Worm (Caenorhabditis elegans) whole organism, L2 larva: ENCODE data around the gene R74.2.

ENCODE experiments used
- C34F6.9 ChIP-seq: fragments of 150-350 bp; optimal IDR thresholded peaks from 2 replicates; lab custom pipeline; 2014; ENCODE audit warnings: missing biosample characterization, missing genetic modification characterization
- F13H6.1 ChIP-seq: sonication (generic microtip); optimal IDR thresholded peaks from 2 replicates; lab custom pipeline; 2016; ENCODE audit warnings: missing genetic modification characterization, missing compliant biosample characterization
- R02D3.7 ChIP-seq: fragments of 150-350 bp; optimal IDR thresholded peaks from 2 replicates; lab custom pipeline; 2014; ENCODE audit warnings: missing biosample characterization, missing genetic modification characterization
- Y55F3AM.14 ChIP-seq: fragments of 200-800 bp; sonication (Bioruptor generic); optimal IDR thresholded peaks from 2 replicates; lab custom pipeline; 2018; ENCODE audit warnings: mild to moderate bottlenecking, missing genetic modification characterization, missing compliant biosample characterization
- ZK546.5 ChIP-seq: sonication (generic microtip); optimal IDR thresholded peaks from 2 replicates; lab custom pipeline; 2017; ENCODE audit warnings: missing biosample characterization, missing genetic modification characterization
- alr-1 ChIP-seq: fragments of 150-350 bp; optimal IDR thresholded peaks from 2 replicates; lab custom pipeline; 2014; ENCODE audit warnings: missing biosample characterization, missing genetic modification characterization
- aly-2 ChIP-seq: fragments of 150-350 bp; optimal IDR thresholded peaks from 2 replicates; lab custom pipeline; 2014; ENCODE audit warnings: missing biosample characterization, missing genetic modification characterization
- ama-1 ChIP-seq: fragments of 150-350 bp; optimal IDR thresholded peaks from 2 replicates; lab custom pipeline; 2018; ENCODE audit warnings: inconsistent platforms
- blmp-1 ChIP-seq: sonication (generic microtip); optimal IDR thresholded peaks from 2 replicates; lab custom pipeline; 2017; ENCODE audit warnings: missing genetic modification characterization, mild to moderate bottlenecking, missing compliant biosample characterization, antibody characterized with exemption, moderate library complexity; ENCODE audit not compliant: insufficient read depth
- crh-2 ChIP-seq: sonication (generic microtip); optimal IDR thresholded peaks from 2 replicates; lab custom pipeline; 2017; ENCODE audit warnings: missing biosample characterization, missing genetic modification characterization
- dmd-4 ChIP-seq: sonication (generic microtip); optimal IDR thresholded peaks from 2 replicates; lab custom pipeline; 2017; ENCODE audit warnings: missing biosample characterization, missing genetic modification characterization
- egl-27 ChIP-seq: sonication (generic microtip); optimal IDR thresholded peaks from 3 replicates; lab custom pipeline; 2017; ENCODE audit warnings: missing biosample characterization, missing genetic modification reagents, missing genetic modification characterization
- elt-1 ChIP-seq: fragments of 150-350 bp; optimal IDR thresholded peaks from 2 replicates; lab custom pipeline; 2014; ENCODE audit warnings: missing biosample characterization, missing genetic modification characterization
- elt-3 ChIP-seq: sonication (generic microtip); optimal IDR thresholded peaks from 2 replicates; lab custom pipeline; 2017; ENCODE audit warnings: missing biosample characterization, missing genetic modification characterization
- fos-1 ChIP-seq: fragments of 150-350 bp; optimal IDR thresholded peaks from 2 replicates; lab custom pipeline; 2014; ENCODE audit warnings: missing biosample characterization, missing genetic modification characterization
- gmeb-1 ChIP-seq: fragments of 150-350 bp; optimal IDR thresholded peaks from 2 replicates; lab custom pipeline; 2014; ENCODE audit warnings: missing biosample characterization, missing genetic modification characterization
- lin-11 ChIP-seq: fragments of 150-350 bp; sonication (generic microtip); optimal IDR thresholded peaks from 2 replicates; lab custom pipeline; 2014; ENCODE audit warnings: missing biosample characterization, missing genetic modification characterization, inconsistent platforms, mixed read lengths
- lin-13 ChIP-seq: fragments of 150-350 bp; optimal IDR thresholded peaks from 2 replicates; lab custom pipeline; 2014; ENCODE audit warnings: missing biosample characterization, missing genetic modification reagents, missing genetic modification characterization
- lin-39 ChIP-seq: fragments of 150-350 bp; optimal IDR thresholded peaks from 2 replicates; lab custom pipeline; 2014; ENCODE audit warnings: missing biosample characterization, missing genetic modification reagents, missing genetic modification characterization
- lsy-2 ChIP-seq, 2 experiments: fragments of 150-350 bp in 1 of 2; sonication (generic microtip) in 1 of 2; optimal IDR thresholded peaks; 2 replicates each; lab custom pipeline; 2014 to 2017; ENCODE audit warnings: missing biosample characterization in 2 of 2, missing genetic modification characterization in 2 of 2
- mab-5 ChIP-seq: fragments of 150-350 bp; optimal IDR thresholded peaks from 2 replicates; lab custom pipeline; 2014; ENCODE audit warnings: missing biosample characterization, missing genetic modification characterization
- mdl-1 ChIP-seq, 2 experiments: fragments of 150-350 bp in 1 of 2; sonication (generic microtip) in 1 of 2; optimal IDR thresholded peaks; 2 replicates each; lab custom pipeline; 2017; ENCODE audit warnings: missing biosample characterization in 2 of 2, missing genetic modification characterization in 2 of 2
- nhr-10 ChIP-seq: sonication (generic microtip); optimal IDR thresholded peaks from 2 replicates; lab custom pipeline; 2017; ENCODE audit warnings: missing biosample characterization, missing genetic modification characterization
- nhr-11 ChIP-seq: fragments of 150-350 bp; optimal IDR thresholded peaks from 2 replicates; lab custom pipeline; 2014; ENCODE audit warnings: missing biosample characterization, missing genetic modification characterization
- nhr-129 ChIP-seq: fragments of 150-350 bp; optimal IDR thresholded peaks from 2 replicates; lab custom pipeline; 2014; ENCODE audit warnings: missing biosample characterization, missing genetic modification characterization
- nhr-21 ChIP-seq: fragments of 150-350 bp; optimal IDR thresholded peaks from 2 replicates; lab custom pipeline; 2014; ENCODE audit warnings: missing biosample characterization, missing genetic modification characterization
- nhr-23 ChIP-seq: fragments of 150-350 bp; optimal IDR thresholded peaks from 2 replicates; lab custom pipeline; 2014; ENCODE audit warnings: missing biosample characterization, missing genetic modification reagents, missing genetic modification characterization
- nhr-237 ChIP-seq: fragments of 150-350 bp; optimal IDR thresholded peaks from 2 replicates; lab custom pipeline; 2014; ENCODE audit warnings: missing biosample characterization, missing genetic modification characterization
- nhr-25 ChIP-seq: fragments of 150-350 bp; sonication (generic microtip); optimal IDR thresholded peaks from 3 replicates; lab custom pipeline; 2014; ENCODE audit warnings: missing biosample characterization, missing genetic modification characterization
- nhr-6 ChIP-seq: fragments of 150-350 bp; optimal IDR thresholded peaks from 2 replicates; lab custom pipeline; 2014; ENCODE audit warnings: missing biosample characterization, missing genetic modification characterization
- nhr-77 ChIP-seq: fragments of 150-350 bp; optimal IDR thresholded peaks from 2 replicates; lab custom pipeline; 2014; ENCODE audit warnings: missing biosample characterization, missing genetic modification characterization
- peb-1 ChIP-seq: fragments of 150-350 bp; optimal IDR thresholded peaks from 2 replicates; lab custom pipeline; 2014; ENCODE audit warnings: missing biosample characterization, missing genetic modification characterization
- sem-4 ChIP-seq: fragments of 150-350 bp; optimal IDR thresholded peaks from 2 replicates; lab custom pipeline; 2014; ENCODE audit warnings: missing biosample characterization, missing genetic modification reagents, missing genetic modification characterization
- skn-1 ChIP-seq: sonication (generic microtip); optimal IDR thresholded peaks from 2 replicates; lab custom pipeline; 2017; ENCODE audit warnings: missing biosample characterization, missing genetic modification characterization
- sma-3 ChIP-seq: sonication (generic microtip); optimal IDR thresholded peaks from 2 replicates; lab custom pipeline; 2016; ENCODE audit warnings: missing genetic modification reagents, missing genetic modification characterization, missing compliant biosample characterization
- sma-9 ChIP-seq, 2 experiments: fragments of 150-350 bp in 1 of 2; sonication (generic microtip) in 1 of 2; optimal IDR thresholded peaks; 2 replicates each; lab custom pipeline; 2014 to 2016; ENCODE audit warnings: missing genetic modification characterization in 2 of 2, mild to moderate bottlenecking in 1 of 2, missing biosample characterization in 1 of 2, missing compliant biosample characterization in 1 of 2, missing genetic modification reagents in 1 of 2, moderate library complexity in 1 of 2
- snpc-4 ChIP-seq: fragments of 150-350 bp; optimal IDR thresholded peaks from 2 replicates; lab custom pipeline; 2014; ENCODE audit warnings: missing biosample characterization, missing genetic modification characterization
- unc-39 ChIP-seq: fragments of 150-350 bp; optimal IDR thresholded peaks from 2 replicates; lab custom pipeline; 2014; ENCODE audit warnings: missing biosample characterization, missing genetic modification characterization
- unc-55 ChIP-seq: fragments of 150-350 bp; sonication (generic microtip); optimal IDR thresholded peaks from 3 replicates; lab custom pipeline; 2014; ENCODE audit warnings: missing biosample characterization, missing genetic modification reagents, missing genetic modification characterization
- zag-1 ChIP-seq: fragments of 150-350 bp; optimal IDR thresholded peaks from 2 replicates; lab custom pipeline; 2014; ENCODE audit warnings: missing biosample characterization, missing genetic modification characterization
- ztf-1 ChIP-seq: fragments of 200-800 bp; sonication (Bioruptor generic); conservative IDR thresholded peaks from 2 replicates; pipeline ENCODE4 v1.3.6; 2022; ENCODE audit warnings: missing genetic modification characterization, missing compliant biosample characterization
- ztf-11 ChIP-seq: sonication (generic microtip); optimal IDR thresholded peaks from 2 replicates; lab custom pipeline; 2017; ENCODE audit warnings: missing biosample characterization, missing genetic modification characterization
- ztf-4 ChIP-seq: fragments of 150-350 bp; optimal IDR thresholded peaks from 2 replicates; lab custom pipeline; 2014; ENCODE audit warnings: missing biosample characterization, missing genetic modification characterization

R74.2 gene

ce11 chrIII:4193659-4194103 is 5.7 kb downstream of the R74.2 start, which contains the start of gene xbp-1:
Gene xbp-1, plus strand, starts transcription at chrIII:4193809.
- TF ChIP-seq lin-39 (tag; lab: Kevin White, UChicago), result no peak
- peak; percentile 96 for TF ChIP-seq unc-55 (GFP tag; lab: Kevin White, UChicago)
- peak; percentile 31 to 72 for TF ChIP-seq mdl-1 (tag; optimal IDR thresholded peaks at IDR 0.05; lab: Kevin White, UChicago)
- peak; percentile 81 for TF ChIP-seq nhr-25 (tag; lab: Kevin White, UChicago)
- TF ChIP-seq lin-13 (GFP tag; lab: Kevin White, UChicago), result peak; percentile 85
- TF ChIP-seq ZK546.5 (tag; lab: Kevin White, UChicago), result no peak
- peak; percentile 74 for TF ChIP-seq zag-1 (tag; lab: Kevin White, UChicago)
- peak; percentile 55 for TF ChIP-seq mab-5 (tag; lab: Kevin White, UChicago)
- TF ChIP-seq snpc-4 (tag; lab: Kevin White, UChicago), result peak; percentile 52
- TF ChIP-seq unc-39 (tag; lab: Kevin White, UChicago), result no peak
- peak; percentile 85 for TF ChIP-seq skn-1 (tag; lab: Kevin White, UChicago)
- peak; percentile 87 for TF ChIP-seq lin-11 (tag; lab: Kevin White, UChicago)
- TF ChIP-seq nhr-6 (tag; lab: Kevin White, UChicago), result peak; percentile 45
- peak; percentile 69 for TF ChIP-seq nhr-10 (tag; lab: Kevin White, UChicago)
- peak; percentile 31 for TF ChIP-seq alr-1 (tag; lab: Kevin White, UChicago)
- TF ChIP-seq fos-1 (tag; lab: Kevin White, UChicago), result peak; percentile 99
- TF ChIP-seq ztf-11 (tag; lab: Kevin White, UChicago), result no peak
- TF ChIP-seq egl-27 (tag; lab: Kevin White, UChicago), result peak; percentile 87
- TF ChIP-seq nhr-77 (tag; lab: Kevin White, UChicago), result no peak
- no peak for TF ChIP-seq dmd-4 (tag; lab: Kevin White, UChicago)
- TF ChIP-seq peb-1 (tag; lab: Kevin White, UChicago), result no peak
- TF ChIP-seq ztf-1 (GFP tag; lab: Robert Waterston, UW), result no peak
- peak; percentile 99 for TF ChIP-seq C34F6.9 (tag; lab: Kevin White, UChicago)
- TF ChIP-seq nhr-23, result no peak
- TF ChIP-seq ztf-4 (tag; lab: Kevin White, UChicago), result peak; percentile 92
- no peak for TF ChIP-seq aly-2
- TF ChIP-seq lsy-2 (tag; optimal IDR thresholded peaks at IDR 0.05; lab: Kevin White, UChicago), result peak; percentile 70 to 90
- peak; percentile 64 for TF ChIP-seq blmp-1
- no peak for TF ChIP-seq nhr-237
- TF ChIP-seq nhr-11, result no peak
- peak; percentile 89 for TF ChIP-seq nhr-21
- TF ChIP-seq sem-4 (tag; lab: Kevin White, UChicago), result peak; percentile 80
- peak; percentile 78 for TF ChIP-seq sma-3
- peak; percentile 91 for TF ChIP-seq sma-9 (GFP tag; optimal IDR thresholded peaks at IDR 0.05; lab: Kevin White, UChicago)
- no peak for TF ChIP-seq sma-9 (tag; optimal IDR thresholded peaks at IDR 0.05; lab: Kevin White, UChicago)
- peak; percentile 89 for TF ChIP-seq F13H6.1 (tag; lab: Kevin White, UChicago)
- peak; percentile 100 for TF ChIP-seq crh-2 (tag; lab: Kevin White, UChicago)
- TF ChIP-seq R02D3.7 (tag; lab: Kevin White, UChicago), result no peak
- TF ChIP-seq elt-1 (tag; lab: Kevin White, UChicago), result no peak
- TF ChIP-seq elt-3, result no peak
- TF ChIP-seq gmeb-1 (tag; lab: Kevin White, UChicago), result peak; percentile 67
- TF ChIP-seq ama-1, result peak; percentile 92
- TF ChIP-seq Y55F3AM.14 (GFP tag; lab: Kevin White, UChicago), result peak; percentile 81
- peak; percentile 97 for TF ChIP-seq nhr-129 (tag; lab: Kevin White, UChicago)
